Worm (Caenorhabditis elegans) whole organism, L1 larva: ENCODE data around the gene gck-2.

ENCODE experiments used
- C04F5.9 ChIP-seq: sonication (generic microtip); optimal IDR thresholded peaks from 2 replicates; lab custom pipeline; 2016; ENCODE audit warnings: missing genetic modification characterization, missing compliant biosample characterization
- C16A3.4 ChIP-seq: fragments of 150-350 bp; optimal IDR thresholded peaks from 2 replicates; lab custom pipeline; 2014; ENCODE audit warnings: missing biosample characterization, missing genetic modification characterization
- C34B4.2 ChIP-seq: sonication (generic microtip); optimal IDR thresholded peaks from 2 replicates; lab custom pipeline; 2017; ENCODE audit warnings: mild to moderate bottlenecking, missing genetic modification characterization, missing compliant biosample characterization
- Y116A8C.19 ChIP-seq: sonication (generic microtip); optimal IDR thresholded peaks from 2 replicates; lab custom pipeline; 2016; ENCODE audit warnings: missing compliant biosample characterization, missing genetic modification characterization, borderline replicate concordance
- ceh-82 ChIP-seq, 3 experiments: fragments of 150-350 bp in 1 of 3; sonication (generic microtip) in 2 of 3; optimal IDR thresholded peaks; 2 replicates each; lab custom pipeline; 2014 to 2017; ENCODE audit warnings: missing biosample characterization in 3 of 3, missing genetic modification characterization in 3 of 3
- dpl-1 ChIP-seq, 3 experiments: fragments of 150-350 bp in 2 of 3; sonication (generic microtip) in 1 of 3; optimal IDR thresholded peaks; 2 replicates each; lab custom pipeline; 2014 to 2017; ENCODE audit warnings: missing biosample characterization in 3 of 3, missing genetic modification characterization in 3 of 3, missing genetic modification reagents in 3 of 3
- dsc-1 ChIP-seq: sonication (generic microtip); optimal IDR thresholded peaks from 2 replicates; lab custom pipeline; 2016; ENCODE audit warnings: mild to moderate bottlenecking, missing genetic modification characterization, missing compliant biosample characterization
- efl-1 ChIP-seq, 4 experiments: fragments of 150-350 bp; optimal IDR thresholded peaks in 3 of 4; peaks in 1 of 4; 1 replicate in 1 of 4; 2 replicates in 3 of 4; lab custom pipeline; 2014; ENCODE audit warnings: missing biosample characterization in 2 of 4, missing genetic modification characterization in 2 of 4, missing genetic modification reagents in 2 of 4
- efl-3 ChIP-seq: fragments of 200-800 bp; sonication (Bioruptor generic); optimal IDR thresholded peaks from 2 replicates; lab custom pipeline; 2018; ENCODE audit warnings: mild to moderate bottlenecking, missing genetic modification characterization, missing compliant biosample characterization
- egl-27 ChIP-seq, 2 experiments: fragments of 150-350 bp in 1 of 2; sonication (generic microtip); optimal IDR thresholded peaks; 3 replicates each; lab custom pipeline; 2017 to 2018; ENCODE audit warnings: missing biosample characterization in 2 of 2, missing genetic modification characterization in 2 of 2, missing genetic modification reagents in 2 of 2
- elt-3 ChIP-seq, 6 experiments: fragments of 150-350 bp in 1 of 6; sonication (generic microtip); optimal IDR thresholded peaks; 2 replicates each; lab custom pipeline; 2017 to 2018; ENCODE audit warnings: missing biosample characterization in 6 of 6, missing genetic modification characterization in 6 of 6, inconsistent platforms in 1 of 6
- fkh-10 ChIP-seq: sonication (generic microtip); optimal IDR thresholded peaks from 2 replicates; lab custom pipeline; 2017; ENCODE audit warnings: missing biosample characterization, missing genetic modification reagents, missing genetic modification characterization
- fkh-4 ChIP-seq: sonication (generic microtip); optimal IDR thresholded peaks from 2 replicates; lab custom pipeline; 2016; ENCODE audit warnings: missing compliant biosample characterization, missing genetic modification characterization, borderline replicate concordance
- fkh-8 ChIP-seq: sonication (generic microtip); optimal IDR thresholded peaks from 2 replicates; lab custom pipeline; 2016; ENCODE audit warnings: mild to moderate bottlenecking, missing genetic modification characterization, missing compliant biosample characterization
- fos-1 ChIP-seq: fragments of 150-350 bp; optimal IDR thresholded peaks from 2 replicates; lab custom pipeline; 2014; ENCODE audit warnings: missing biosample characterization, missing genetic modification characterization
- lin-14 ChIP-seq: fragments of 200-800 bp; sonication (Bioruptor generic); optimal IDR thresholded peaks from 2 replicates; lab custom pipeline; 2018; ENCODE audit warnings: mild to moderate bottlenecking, missing genetic modification characterization, moderate library complexity, missing compliant biosample characterization
- lin-35 ChIP-seq, 2 experiments: fragments of 150-350 bp; optimal IDR thresholded peaks; 2 replicates each; lab custom pipeline; 2014; ENCODE audit warnings: missing biosample characterization in 2 of 2, missing genetic modification characterization in 2 of 2, missing genetic modification reagents in 2 of 2
- lir-3 ChIP-seq: sonication (generic microtip); optimal IDR thresholded peaks from 2 replicates; lab custom pipeline; 2016; ENCODE audit warnings: mild to moderate bottlenecking, missing genetic modification characterization, moderate library complexity, missing compliant biosample characterization; ENCODE audit not compliant: poor library complexity
- lsy-2 ChIP-seq, 2 experiments: fragments of 150-350 bp; optimal IDR thresholded peaks; 2 replicates each; lab custom pipeline; 2014; ENCODE audit warnings: missing biosample characterization in 2 of 2, missing genetic modification characterization in 2 of 2
- mdl-1 ChIP-seq, 2 experiments: fragments of 150-350 bp; optimal IDR thresholded peaks; 2 replicates each; lab custom pipeline; 2014 to 2017; ENCODE audit warnings: missing biosample characterization in 2 of 2, missing genetic modification characterization in 2 of 2, inconsistent platforms in 1 of 2
- mep-1 ChIP-seq: fragments of 150-350 bp; optimal IDR thresholded peaks from 2 replicates; lab custom pipeline; 2014; ENCODE audit warnings: missing biosample characterization, missing genetic modification characterization
- nhr-71 ChIP-seq: sonication (generic microtip); optimal IDR thresholded peaks from 2 replicates; lab custom pipeline; 2016; ENCODE audit warnings: mild to moderate bottlenecking, missing genetic modification characterization, moderate library complexity, missing compliant biosample characterization
- nhr-77 ChIP-seq: fragments of 150-350 bp; optimal IDR thresholded peaks from 2 replicates; lab custom pipeline; 2014; ENCODE audit warnings: missing biosample characterization, missing genetic modification characterization
- nhr-84 ChIP-seq: sonication (generic microtip); optimal IDR thresholded peaks from 2 replicates; lab custom pipeline; 2017; ENCODE audit warnings: missing biosample characterization, missing genetic modification characterization
- pag-3 ChIP-seq: sonication (generic microtip); optimal IDR thresholded peaks from 2 replicates; lab custom pipeline; 2017; ENCODE audit warnings: missing genetic modification characterization, mild to moderate bottlenecking, missing compliant biosample characterization, antibody characterized with exemption, borderline replicate concordance; ENCODE audit not compliant: insufficient read depth
- rnt-1 ChIP-seq: sonication (generic microtip); optimal IDR thresholded peaks from 2 replicates; lab custom pipeline; 2016; ENCODE audit warnings: mild to moderate bottlenecking, missing genetic modification characterization, moderate library complexity, missing compliant biosample characterization
- sox-4 ChIP-seq: sonication (generic microtip); optimal IDR thresholded peaks from 2 replicates; lab custom pipeline; 2016; ENCODE audit warnings: missing genetic modification characterization, missing compliant biosample characterization
- sptf-1 ChIP-seq: fragments of 150-350 bp; optimal IDR thresholded peaks from 2 replicates; lab custom pipeline; 2014; ENCODE audit warnings: missing biosample characterization, missing genetic modification characterization
- sup-37 ChIP-seq: fragments of 200-800 bp; sonication (Bioruptor generic); optimal IDR thresholded peaks from 2 replicates; lab custom pipeline; 2018; ENCODE audit warnings: mild to moderate bottlenecking, missing genetic modification characterization, missing compliant biosample characterization
- swsn-7 ChIP-seq: sonication (generic microtip); optimal IDR thresholded peaks from 2 replicates; lab custom pipeline; 2016; ENCODE audit warnings: missing genetic modification characterization, missing compliant biosample characterization
- tbx-2 ChIP-seq: sonication (generic microtip); optimal IDR thresholded peaks from 2 replicates; lab custom pipeline; 2016; ENCODE audit warnings: missing genetic modification characterization, missing compliant biosample characterization
- tlp-1 ChIP-seq: fragments of 150-350 bp; optimal IDR thresholded peaks from 2 replicates; lab custom pipeline; 2014; ENCODE audit warnings: missing biosample characterization, missing genetic modification characterization
- xbp-1 ChIP-seq: sonication (generic microtip); optimal IDR thresholded peaks from 2 replicates; lab custom pipeline; 2016; ENCODE audit warnings: missing genetic modification characterization, missing compliant biosample characterization
- zip-4 ChIP-seq: fragments of 200-800 bp; sonication (Bioruptor generic); optimal IDR thresholded peaks from 2 replicates; lab custom pipeline; 2018; ENCODE audit warnings: mild to moderate bottlenecking, missing genetic modification characterization, moderate library complexity, missing compliant biosample characterization

Gene gck-2

ce11 chrV:6768452-6768929 is 24.0 kb downstream of the gck-2 start, which contains the start of the genes T25F10.1 and clik-1 (continued):
- peak; percentile 46 for TF ChIP-seq sup-37 (GFP tag; lab: Kevin White, UChicago)
- no peak for TF ChIP-seq fos-1 (tag; lab: Kevin White, UChicago)
- peak; percentile 22 for TF ChIP-seq fkh-4 (tag; lab: Kevin White, UChicago)
- TF ChIP-seq mep-1 (tag; lab: Kevin White, UChicago), result peak; percentile 13

DNA sequence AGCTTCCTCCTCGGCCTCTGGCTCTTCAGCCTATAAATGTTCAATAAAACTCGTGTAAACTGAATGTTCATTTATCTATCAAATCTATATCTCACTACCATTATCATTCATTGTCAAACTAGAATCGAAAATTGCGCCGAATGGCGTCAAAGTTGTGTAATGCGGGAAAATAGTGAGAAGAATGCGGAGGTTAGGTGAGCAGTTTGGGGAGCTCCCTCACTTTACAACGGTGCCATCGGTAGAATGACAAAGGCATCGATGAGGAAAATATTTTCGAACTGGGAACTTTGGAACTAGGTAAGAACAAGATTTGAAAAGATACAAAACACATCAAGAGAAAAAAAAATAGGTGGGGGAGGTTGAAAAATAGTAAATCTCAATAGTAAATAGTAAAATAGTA is 24.9 kb downstream of the gck-2 start:
- no peak for TF ChIP-seq ceh-82 (tag; optimal IDR thresholded peaks at IDR 0.05; lab: Kevin White, UChicago)
- TF ChIP-seq pag-3, result peak; percentile 99
- peak; percentile 37 for TF ChIP-seq nhr-71 (tag; lab: Kevin White, UChicago)
- TF ChIP-seq lin-14 (GFP tag; lab: Kevin White, UChicago), result peak; percentile 64
- peak; percentile 52 for TF ChIP-seq rnt-1 (tag; lab: Kevin White, UChicago)

DNA sequence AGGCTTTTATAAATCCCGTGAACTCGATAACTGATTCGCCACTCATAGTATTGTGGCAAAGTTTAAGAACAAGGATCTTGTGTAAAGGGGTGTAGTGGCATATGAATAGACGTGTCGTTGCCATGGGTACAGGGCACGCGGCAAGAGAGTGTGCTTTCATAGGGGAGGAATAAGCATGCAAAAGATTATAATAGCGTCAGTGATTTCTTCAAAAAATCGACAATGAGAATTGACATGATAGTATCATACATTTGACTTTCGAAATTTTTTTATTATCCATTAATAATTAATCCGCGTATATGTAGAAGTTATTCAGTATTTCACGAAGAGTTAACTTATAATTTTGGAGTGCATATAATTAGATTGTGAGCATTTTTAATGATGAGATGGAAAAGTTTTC is 27.5 kb downstream of the gck-2 start, which contains the start of gene bbs-8:
TSS of gene bbs-8 (minus strand) at position 101 of the 400 bp plus-strand sequence.
- TF ChIP-seq fkh-8 (tag; lab: Kevin White, UChicago) (peak; percentile 60), efl-1 (optimal IDR thresholded peaks at IDR 0.05; lab: Kevin White, UChicago) (no peak), efl-1 (GFP tag; optimal IDR thresholded peaks at IDR 0.05 in 1 of 2; lab: Kevin White, UChicago) (peak in 1 of 2 experiments; percentile 61), sox-4 (tag; lab: Kevin White, UChicago) (no peak), nhr-71 (tag; lab: Kevin White, UChicago) (no peak), tlp-1 (tag; lab: Kevin White, UChicago) (no peak), swsn-7 (tag; lab: Kevin White, UChicago) (no peak), tbx-2 (tag; lab: Kevin White, UChicago) (no peak), C04F5.9 (tag; lab: Kevin White, UChicago) (no peak)
- TF ChIP-seq, all 84 proteins: peak for 2

ce11 chrV:6762361-6762760 is 30.1 kb downstream of the gck-2 start, which contains the start of gene T25F10.4:
Gene T25F10.4, minus strand, starts transcription at chrV:6762461.
- TF ChIP-seq efl-1 (optimal IDR thresholded peaks at IDR 0.05; lab: Kevin White, UChicago) (no peak), efl-1 (GFP tag; optimal IDR thresholded peaks at IDR 0.05 in 1 of 2; lab: Kevin White, UChicago) (no peak), fkh-10 (GFP tag; lab: Kevin White, UChicago) (no peak), lir-3 (tag; lab: Kevin White, UChicago) (no peak), nhr-84 (tag; lab: Kevin White, UChicago) (no peak)
- TF ChIP-seq, all 84 proteins: peak for 0

DNA sequence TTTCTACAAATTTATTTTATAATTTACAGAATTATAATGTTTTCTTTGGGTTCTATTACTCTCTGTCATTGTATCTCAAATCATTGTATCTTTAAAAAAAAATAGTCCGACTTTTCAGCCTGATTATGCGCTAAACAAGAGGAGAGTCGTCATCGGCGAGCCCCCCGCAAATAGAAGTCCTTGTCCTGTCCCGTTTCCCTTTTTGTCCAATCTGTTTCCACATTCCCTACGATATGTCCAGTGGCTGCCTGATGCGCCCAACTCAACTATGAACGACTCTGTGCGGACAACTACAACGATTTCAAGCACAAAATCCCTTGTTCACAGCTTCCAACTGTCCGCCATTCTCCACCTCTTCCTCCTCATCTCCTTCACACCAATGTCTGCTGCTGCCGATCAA is 34.4 kb downstream of the gck-2 start, which contains the start of gene dbl-1:
TSS of gene dbl-1 (plus strand) at position 119 of the 400 bp plus-strand sequence.
- TF ChIP-seq lir-3 (tag; lab: Kevin White, UChicago), result no peak
- no peak for TF ChIP-seq efl-1 (optimal IDR thresholded peaks at IDR 0.05; lab: Kevin White, UChicago)
- peak in 1 of 2 experiments; percentile 11 for TF ChIP-seq efl-1 (GFP tag; optimal IDR thresholded peaks at IDR 0.05 in 1 of 2; lab: Kevin White, UChicago)

DNA sequence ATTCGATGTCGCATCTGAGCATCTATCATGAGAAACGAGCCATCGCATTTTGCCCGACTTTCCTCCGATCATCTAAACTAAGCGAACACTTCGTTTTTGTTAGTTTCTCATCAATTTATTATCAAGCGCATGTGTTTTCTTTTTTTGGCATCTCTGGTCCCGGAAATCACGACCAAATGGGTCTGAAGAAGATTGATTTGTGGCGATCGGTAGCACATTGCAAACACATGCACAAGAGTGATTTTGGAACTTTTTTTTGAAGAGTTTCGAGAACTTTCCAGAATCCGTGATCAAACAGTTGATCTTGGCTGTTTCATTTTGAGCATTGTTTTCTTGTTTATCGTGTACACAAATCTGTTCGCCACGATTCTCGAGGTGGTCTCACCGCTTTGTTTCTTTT is 39.2 kb downstream of the gck-2 start:
- TF ChIP-seq dsc-1, result peak; percentile 84
- peak; percentile 73 for TF ChIP-seq fkh-4 (tag; lab: Kevin White, UChicago)
- no peak for TF ChIP-seq elt-3 (tag; optimal IDR thresholded peaks at IDR 0.05; lab: Kevin White, UChicago)
- TF ChIP-seq, all 84 proteins: peak for 2

- TF ChIP-seq nhr-77 (tag; lab: Kevin White, UChicago) (no peak), lsy-2 (tag; optimal IDR thresholded peaks at IDR 0.05; lab: Kevin White, UChicago) (no peak), C16A3.4 (tag; lab: Kevin White, UChicago) (no peak), C34B4.2 (tag; lab: Kevin White, UChicago) (no peak), efl-3 (no peak), sptf-1 (no peak), zip-4 (GFP tag; lab: Kevin White, UChicago) (no peak), Y116A8C.19 (tag; lab: Kevin White, UChicago) (no peak), xbp-1 (tag; lab: Kevin White, UChicago) (no peak), lin-35 (GFP tag; optimal IDR thresholded peaks at IDR 0.05; lab: Kevin White, UChicago) (no peak), efl-1 (optimal IDR thresholded peaks at IDR 0.05; lab: Kevin White, UChicago) (no peak), efl-1 (GFP tag; optimal IDR thresholded peaks at IDR 0.05 in 1 of 2; lab: Kevin White, UChicago) (peak in 1 of 2 experiments; percentile 64), dpl-1 (GFP tag; optimal IDR thresholded peaks at IDR 0.05; lab: Kevin White, UChicago) (no peak), mep-1 (tag; lab: Kevin White, UChicago) (no peak), rnt-1 (tag; lab: Kevin White, UChicago) (peak; percentile 19), swsn-7 (tag; lab: Kevin White, UChicago) (no peak), mdl-1 (tag; optimal IDR thresholded peaks at IDR 0.05; lab: Kevin White, UChicago) (no peak), egl-27 (tag; optimal IDR thresholded peaks at IDR 0.05; lab: Kevin White, UChicago) (no peak), dsc-1 (no peak)
These were observed 40.9 kb downstream of the gck-2 start for ce11 chrV:6751493-6752100.
